Worm (Caenorhabditis elegans) whole organism, L4 larva: ENCODE measurements around the gene dhhc-1.

Source experiments
- D1046.2 ChIP-seq: fragments of 200-800 bp; sonication (Bioruptor generic); IDR thresholded peaks from 2 replicates; pipeline ENCODE4 v1.3.6; 2022; ENCODE audit warnings: missing genetic modification characterization, missing compliant biosample characterization
- F10B5.3 ChIP-seq: sonication (generic microtip); optimal IDR thresholded peaks from 2 replicates; lab custom pipeline; 2016; ENCODE audit warnings: mild to moderate bottlenecking, missing genetic modification characterization, missing compliant biosample characterization
- F26F4.8 ChIP-seq: fragments of 200-800 bp; sonication (Bioruptor generic); conservative IDR thresholded peaks from 2 replicates; pipeline ENCODE4 v1.3.6; 2022; ENCODE audit warnings: missing genetic modification characterization, missing compliant biosample characterization
- F37D6.2 ChIP-seq: sonication (generic microtip); optimal IDR thresholded peaks from 2 replicates; lab custom pipeline; 2016; ENCODE audit warnings: mild to moderate bottlenecking, missing genetic modification characterization, missing compliant biosample characterization
- F44E2.7 ChIP-seq: fragments of 200-800 bp; sonication (Bioruptor generic); IDR thresholded peaks from 2 replicates; pipeline ENCODE4 v2.1.2; 2022; ENCODE audit warnings: missing genetic modification characterization, missing compliant biosample characterization
- R02D3.7 ChIP-seq: fragments of 150-350 bp; sonication (generic microtip); optimal IDR thresholded peaks from 3 replicates; lab custom pipeline; 2014; ENCODE audit warnings: missing biosample characterization, missing genetic modification characterization
- T20F7.1 ChIP-seq: fragments of 200-800 bp; sonication (Bioruptor generic); optimal IDR thresholded peaks from 2 replicates; lab custom pipeline; 2018; ENCODE audit warnings: mild to moderate bottlenecking, missing genetic modification characterization, missing compliant biosample characterization
- arid-1 ChIP-seq: fragments of 200-800 bp; sonication (Bioruptor generic); conservative IDR thresholded peaks from 2 replicates; pipeline ENCODE4 v1.3.6; 2022; ENCODE audit warnings: missing genetic modification reagents, missing genetic modification characterization, missing compliant biosample characterization
- attf-4 ChIP-seq: sonication (generic microtip); optimal IDR thresholded peaks from 3 replicates; lab custom pipeline; 2017; ENCODE audit warnings: missing biosample characterization, missing genetic modification characterization
- ceh-28 ChIP-seq: fragments of 150-350 bp; optimal IDR thresholded peaks from 2 replicates; lab custom pipeline; 2014; ENCODE audit warnings: missing biosample characterization, missing genetic modification reagents, missing genetic modification characterization
- ceh-44 ChIP-seq: fragments of 200-800 bp; sonication (Bioruptor generic); IDR thresholded peaks from 2 replicates; pipeline ENCODE4 v1.3.6; 2022; ENCODE audit warnings: missing genetic modification reagents, missing genetic modification characterization, missing compliant biosample characterization
- ceh-82 ChIP-seq: sonication (generic microtip); optimal IDR thresholded peaks from 2 replicates; lab custom pipeline; 2017; ENCODE audit warnings: missing biosample characterization, missing genetic modification characterization
- ces-1 ChIP-seq: fragments of 150-350 bp; sonication (generic microtip); optimal IDR thresholded peaks from 4 replicates; lab custom pipeline; 2014; ENCODE audit warnings: missing biosample characterization, missing genetic modification reagents, missing genetic modification characterization
- cey-2 ChIP-seq: sonication (generic microtip); optimal IDR thresholded peaks from 3 replicates; lab custom pipeline; 2017; ENCODE audit warnings: missing genetic modification characterization, mild to moderate bottlenecking, missing compliant biosample characterization, antibody characterized with exemption, borderline replicate concordance; ENCODE audit not compliant: insufficient read depth
- ctbp-1 ChIP-seq: fragments of 200-800 bp; sonication (Bioruptor generic); IDR thresholded peaks from 2 replicates; pipeline ENCODE4 v1.3.6; 2022; ENCODE audit warnings: missing genetic modification reagents, missing genetic modification characterization, missing compliant biosample characterization
- dmd-8 ChIP-seq: fragments of 200-800 bp; sonication (Bioruptor generic); IDR thresholded peaks from 2 replicates; pipeline ENCODE4 v1.3.6; 2022; ENCODE audit warnings: missing genetic modification characterization, missing compliant biosample characterization
- dpl-1 ChIP-seq: fragments of 150-350 bp; optimal IDR thresholded peaks from 2 replicates; lab custom pipeline; 2014; ENCODE audit warnings: missing biosample characterization, missing genetic modification reagents, missing genetic modification characterization
- duxl-1 ChIP-seq: sonication (generic microtip); optimal IDR thresholded peaks from 2 replicates; lab custom pipeline; 2016; ENCODE audit warnings: mild to moderate bottlenecking, missing genetic modification characterization, moderate library complexity, missing compliant biosample characterization; ENCODE audit not compliant: poor library complexity
- dve-1 ChIP-seq: sonication (generic microtip); optimal IDR thresholded peaks from 2 replicates; lab custom pipeline; 2017; ENCODE audit warnings: antibody characterized with exemption, mild to moderate bottlenecking, missing genetic modification characterization, missing compliant biosample characterization; ENCODE audit not compliant: insufficient read depth
- egl-27 ChIP-seq: sonication (generic microtip); optimal IDR thresholded peaks from 3 replicates; lab custom pipeline; 2017; ENCODE audit warnings: missing biosample characterization, missing genetic modification reagents, missing genetic modification characterization
- fkh-10 ChIP-seq: fragments of 150-350 bp; optimal IDR thresholded peaks from 2 replicates; lab custom pipeline; 2014; ENCODE audit warnings: missing biosample characterization, missing genetic modification reagents, missing genetic modification characterization
- gei-8 ChIP-seq: fragments of 200-800 bp; sonication (Bioruptor generic); optimal IDR thresholded peaks from 2 replicates; lab custom pipeline; 2018; ENCODE audit warnings: mild to moderate bottlenecking, missing genetic modification characterization, missing compliant biosample characterization
- hlh-30 ChIP-seq: sonication (generic microtip); optimal IDR thresholded peaks from 2 replicates; lab custom pipeline; 2017; ENCODE audit warnings: antibody characterized with exemption, mild to moderate bottlenecking, missing genetic modification characterization, missing compliant biosample characterization; ENCODE audit not compliant: insufficient read depth
- hmg-1.1 ChIP-seq: fragments of 200-800 bp; sonication (Bioruptor generic); IDR thresholded peaks from 2 replicates; pipeline ENCODE4 v1.3.6; 2022; ENCODE audit warnings: missing genetic modification reagents, missing genetic modification characterization, missing compliant biosample characterization
- lim-7 ChIP-seq: fragments of 200-800 bp; sonication (Bioruptor generic); IDR thresholded peaks from 2 replicates; pipeline ENCODE4 v1.3.6; 2022; ENCODE audit warnings: missing genetic modification characterization, missing compliant biosample characterization
- lin-1 ChIP-seq: fragments of 200-800 bp; sonication (Bioruptor generic); IDR thresholded peaks from 2 replicates; pipeline ENCODE4 v1.3.6; 2022; ENCODE audit warnings: missing genetic modification reagents, missing genetic modification characterization, missing compliant biosample characterization
- lin-13 ChIP-seq: fragments of 150-350 bp; optimal IDR thresholded peaks from 2 replicates; lab custom pipeline; 2014; ENCODE audit warnings: missing biosample characterization, missing genetic modification reagents, missing genetic modification characterization
- lin-15B ChIP-seq: fragments of 150-350 bp; sonication (generic microtip); optimal IDR thresholded peaks from 3 replicates; lab custom pipeline; 2014; ENCODE audit warnings: missing biosample characterization, missing genetic modification characterization
- lin-38 ChIP-seq: fragments of 200-800 bp; sonication (Bioruptor generic); IDR thresholded peaks from 2 replicates; pipeline ENCODE4 v1.3.6; 2022; ENCODE audit warnings: missing genetic modification reagents, missing genetic modification characterization, missing compliant biosample characterization
- lin-39 ChIP-seq: fragments of 150-350 bp; optimal IDR thresholded peaks from 2 replicates; lab custom pipeline; 2014; ENCODE audit warnings: missing biosample characterization, missing genetic modification reagents, missing genetic modification characterization
- lir-3 ChIP-seq: sonication (generic microtip); optimal IDR thresholded peaks from 2 replicates; lab custom pipeline; 2016; ENCODE audit warnings: mild to moderate bottlenecking, missing genetic modification characterization, missing compliant biosample characterization
- lsy-2 ChIP-seq, 2 experiments: fragments of 150-350 bp in 1 of 2; sonication (generic microtip) in 1 of 2; optimal IDR thresholded peaks; 2 replicates each; lab custom pipeline; 2014 to 2017; ENCODE audit warnings: missing biosample characterization in 2 of 2, missing genetic modification characterization in 2 of 2
- mdt-29 ChIP-seq: fragments of 200-800 bp; sonication (Bioruptor generic); IDR thresholded peaks from 2 replicates; pipeline ENCODE4 v1.3.6; 2022; ENCODE audit warnings: missing genetic modification reagents, missing genetic modification characterization, missing compliant biosample characterization
- mep-1 ChIP-seq: fragments of 150-350 bp; sonication (generic microtip); optimal IDR thresholded peaks from 3 replicates; lab custom pipeline; 2014; ENCODE audit warnings: missing biosample characterization, missing genetic modification characterization
- mes-2 ChIP-seq: sonication (generic microtip); optimal IDR thresholded peaks from 2 replicates; lab custom pipeline; 2016; ENCODE audit warnings: missing genotype, mild to moderate bottlenecking, missing genetic modification characterization, missing compliant biosample characterization; ENCODE audit not compliant: poor library complexity, severe bottlenecking
- mxl-2 ChIP-seq: fragments of 200-800 bp; sonication (Bioruptor generic); conservative IDR thresholded peaks from 2 replicates; pipeline ENCODE4 v1.3.6; 2022; ENCODE audit warnings: missing genetic modification reagents, missing genetic modification characterization, missing compliant biosample characterization
- nhr-11 ChIP-seq: fragments of 150-350 bp; optimal IDR thresholded peaks from 2 replicates; lab custom pipeline; 2014; ENCODE audit warnings: missing biosample characterization, missing genetic modification characterization
- nhr-237 ChIP-seq: sonication (generic microtip); optimal IDR thresholded peaks from 2 replicates; lab custom pipeline; 2017; ENCODE audit warnings: missing biosample characterization, missing genetic modification characterization
- nhr-25 ChIP-seq: sonication (generic microtip); optimal IDR thresholded peaks from 2 replicates; lab custom pipeline; 2017; ENCODE audit warnings: missing genetic modification characterization, mild to moderate bottlenecking, missing compliant biosample characterization, antibody characterized with exemption, moderate library complexity, borderline replicate concordance; ENCODE audit not compliant: insufficient read depth
- nhr-28 ChIP-seq: fragments of 150-350 bp; optimal IDR thresholded peaks from 2 replicates; lab custom pipeline; 2014; ENCODE audit warnings: missing biosample characterization, missing genetic modification characterization
- nhr-42 ChIP-seq: fragments of 200-800 bp; sonication (Bioruptor generic); IDR thresholded peaks from 2 replicates; pipeline ENCODE4 v1.3.6; 2022; ENCODE audit warnings: missing genetic modification characterization, missing compliant biosample characterization
- nhr-6 ChIP-seq: fragments of 150-350 bp; optimal IDR thresholded peaks from 2 replicates; lab custom pipeline; 2014; ENCODE audit warnings: missing biosample characterization, missing genetic modification characterization
- nhr-77 ChIP-seq: fragments of 150-350 bp; optimal IDR thresholded peaks from 2 replicates; lab custom pipeline; 2014; ENCODE audit warnings: missing biosample characterization, missing genetic modification characterization
- php-3 ChIP-seq: fragments of 200-800 bp; sonication (Bioruptor generic); IDR thresholded peaks from 2 replicates; pipeline ENCODE4 v1.3.6; 2022; ENCODE audit warnings: missing genetic modification reagents, missing genetic modification characterization, missing compliant biosample characterization
- rbr-2 ChIP-seq: sonication (generic microtip); optimal IDR thresholded peaks from 2 replicates; lab custom pipeline; 2016; ENCODE audit warnings: missing genotype, missing genetic modification characterization, missing compliant biosample characterization
- sdz-12 ChIP-seq: fragments of 200-800 bp; sonication (Bioruptor generic); optimal IDR thresholded peaks from 2 replicates; lab custom pipeline; 2018; ENCODE audit warnings: mild to moderate bottlenecking, missing genetic modification characterization, missing compliant biosample characterization
- set-16 ChIP-seq: fragments of 200-800 bp; sonication (Bioruptor generic); IDR thresholded peaks from 2 replicates; pipeline ENCODE4 v1.3.6; 2022; ENCODE audit warnings: missing genetic modification reagents, missing genetic modification characterization, missing compliant biosample characterization
- skn-1 ChIP-seq: fragments of 150-350 bp; optimal IDR thresholded peaks from 2 replicates; lab custom pipeline; 2014; ENCODE audit warnings: missing biosample characterization, missing genetic modification characterization
- spr-1 ChIP-seq: sonication (generic microtip); optimal IDR thresholded peaks from 2 replicates; lab custom pipeline; 2016; ENCODE audit warnings: mild to moderate bottlenecking, missing genetic modification characterization, missing compliant biosample characterization
- spr-3 ChIP-seq: fragments of 200-800 bp; sonication (Bioruptor generic); optimal IDR thresholded peaks from 2 replicates; lab custom pipeline; 2018; ENCODE audit warnings: mild to moderate bottlenecking, missing genetic modification characterization, missing compliant biosample characterization
- vab-7 ChIP-seq: fragments of 200-800 bp; sonication (Bioruptor generic); IDR thresholded peaks from 2 replicates; pipeline ENCODE4 v1.3.6; 2022; ENCODE audit warnings: missing genetic modification reagents, missing genetic modification characterization, missing compliant biosample characterization

The dhhc-1 gene

ce11 chrX:15100369-15100963 lies at the start of gene dhhc-1:
Gene dhhc-1, minus strand, starts transcription at chrX:15100419.
- TF ChIP-seq lin-38 (GFP tag; lab: Robert Waterston, UW): no peak
- TF ChIP-seq F44E2.7 (GFP tag; lab: Robert Waterston, UW): no peak
- no peak for TF ChIP-seq lir-3 (tag; lab: Kevin White, UChicago)
- no peak for TF ChIP-seq dpl-1
- TF ChIP-seq F37D6.2 (tag; lab: Kevin White, UChicago): no peak
- TF ChIP-seq sdz-12 (GFP tag; lab: Kevin White, UChicago): no peak
- no peak for TF ChIP-seq R02D3.7 (tag; lab: Kevin White, UChicago)
- no peak for TF ChIP-seq php-3 (GFP tag; lab: Robert Waterston, UW)
- TF ChIP-seq nhr-28 (tag; lab: Kevin White, UChicago): peak; percentile 34
- TF ChIP-seq attf-4: no peak
- TF ChIP-seq gei-8 (GFP tag; lab: Kevin White, UChicago): no peak
- TF ChIP-seq nhr-77 (tag; lab: Kevin White, UChicago): no peak
- TF ChIP-seq nhr-6 (tag; lab: Kevin White, UChicago): peak; percentile 10
- TF ChIP-seq hmg-1.1 (GFP tag; lab: Robert Waterston, UW): peak; percentile 80
- TF ChIP-seq mes-2: peak; percentile 49
- TF ChIP-seq nhr-42 (GFP tag; lab: Robert Waterston, UW): no peak
- TF ChIP-seq egl-27 (tag; lab: Kevin White, UChicago): no peak
- peak; percentile 42 for TF ChIP-seq rbr-2
- TF ChIP-seq fkh-10 (GFP tag; lab: Kevin White, UChicago): no peak
- TF ChIP-seq mxl-2 (GFP tag; lab: Robert Waterston, UW): no peak
- TF ChIP-seq cey-2: no peak
- TF ChIP-seq nhr-237 (tag; lab: Kevin White, UChicago): no peak
- no peak for TF ChIP-seq arid-1 (GFP tag; lab: Robert Waterston, UW)
- no peak for TF ChIP-seq T20F7.1 (GFP tag; lab: Kevin White, UChicago)
- no peak for TF ChIP-seq ceh-82
- no peak for TF ChIP-seq skn-1 (tag; lab: Kevin White, UChicago)
- no peak for TF ChIP-seq F26F4.8 (GFP tag; lab: Robert Waterston, UW)
- no peak for TF ChIP-seq lin-1 (GFP tag; lab: Robert Waterston, UW)
- peak in 1 of 2 experiments; percentile 23 for TF ChIP-seq lsy-2 (tag; optimal IDR thresholded peaks at IDR 0.05; lab: Kevin White, UChicago)
- TF ChIP-seq dmd-8 (GFP tag; lab: Robert Waterston, UW): no peak
- TF ChIP-seq lin-15B: no peak
- TF ChIP-seq lin-13: no peak
- TF ChIP-seq spr-3 (GFP tag; lab: Kevin White, UChicago): no peak
- TF ChIP-seq nhr-11 (tag; lab: Kevin White, UChicago): no peak
- TF ChIP-seq ctbp-1: no peak
- no peak for TF ChIP-seq spr-1 (tag; lab: Kevin White, UChicago)
- no peak for TF ChIP-seq D1046.2
- no peak for TF ChIP-seq nhr-25 (tag; lab: Kevin White, UChicago)
- TF ChIP-seq vab-7 (GFP tag; lab: Robert Waterston, UW): no peak
- no peak for TF ChIP-seq mdt-29 (GFP tag; lab: Robert Waterston, UW)
- no peak for TF ChIP-seq ceh-28
- peak; percentile 33 for TF ChIP-seq hlh-30 (tag; lab: Kevin White, UChicago)
- no peak for TF ChIP-seq lim-7
- no peak for TF ChIP-seq ceh-44 (GFP tag; lab: Robert Waterston, UW)
- TF ChIP-seq ces-1 (GFP tag; lab: Kevin White, UChicago): no peak
- no peak for TF ChIP-seq dve-1
- TF ChIP-seq F10B5.3: no peak
- TF ChIP-seq duxl-1 (tag; lab: Kevin White, UChicago): no peak
- no peak for TF ChIP-seq set-16 (GFP tag; lab: Robert Waterston, UW)
- TF ChIP-seq lin-39 (tag; lab: Kevin White, UChicago): no peak
- peak; percentile 43 for TF ChIP-seq mep-1 (tag; lab: Kevin White, UChicago)
